Worm (Caenorhabditis elegans): ENCODE measurements around the gene nhx-5.

The nhx-5 gene

ce11 chrX:10576872-10577271, at the start of gene nhx-5:
Gene nhx-5 (plus strand): TSS chrX:10576953.
- TF ChIP-seq med-1 (GFP tag; optimal IDR thresholded peaks at IDR 0.05; ENCODE audit: insufficient read depth) = no peak
- TF ChIP-seq T22C8.4 (GFP tag; IDR thresholded peaks at IDR 0.05) = no peak
- no peak for TF ChIP-seq ztf-23 (GFP tag; IDR thresholded peaks at IDR 0.05)
- no peak for TF ChIP-seq cog-1 (tag; optimal IDR thresholded peaks at IDR 0.05)
- TF ChIP-seq ztf-29 (GFP tag; IDR thresholded peaks at IDR 0.05) = no peak
- no peak for TF ChIP-seq tab-1 (GFP tag; IDR thresholded peaks at IDR 0.05)
- TF ChIP-seq klf-2 (GFP tag; conservative IDR thresholded peaks at IDR 0.05) = no peak
- no peak for TF ChIP-seq flt-1 (GFP tag; IDR thresholded peaks at IDR 0.05)
- no peak for TF ChIP-seq ref-1 (GFP tag; conservative IDR thresholded peaks at IDR 0.05)

- no peak for TF ChIP-seq klf-2 (GFP tag; conservative IDR thresholded peaks at IDR 0.05)
- TF ChIP-seq flt-1 (GFP tag; IDR thresholded peaks at IDR 0.05) = no peak
- no peak for TF ChIP-seq tab-1 (GFP tag; IDR thresholded peaks at IDR 0.05)
- TF ChIP-seq ztf-29 (GFP tag; IDR thresholded peaks at IDR 0.05) = no peak
- TF ChIP-seq T22C8.4 (GFP tag; IDR thresholded peaks at IDR 0.05) = no peak
- no peak for TF ChIP-seq med-1 (GFP tag; optimal IDR thresholded peaks at IDR 0.05; ENCODE audit: insufficient read depth)
- TF ChIP-seq ztf-23 (GFP tag; IDR thresholded peaks at IDR 0.05) = no peak
- no peak for TF ChIP-seq ref-1 (GFP tag; conservative IDR thresholded peaks at IDR 0.05)
- TF ChIP-seq cog-1 (tag; optimal IDR thresholded peaks at IDR 0.05) = no peak
Measured at ce11 chrX:10527414-10527813, 49.3 kb upstream of the nhx-5 start.

ce11 chrX:10528993-10529392, 47.8 kb upstream of the nhx-5 start, which contains the start of the genes F14F3.5 and slcf-1:
Gene F14F3.5 (minus strand): TSS chrX:10529226.
Gene slcf-1 (plus strand): TSS chrX:10529294.
- TF ChIP-seq ztf-23 (GFP tag; IDR thresholded peaks at IDR 0.05) (no peak), tab-1 (GFP tag; IDR thresholded peaks at IDR 0.05) (no peak), flt-1 (GFP tag; IDR thresholded peaks at IDR 0.05) (no peak), klf-2 (GFP tag; conservative IDR thresholded peaks at IDR 0.05) (no peak), T22C8.4 (GFP tag; IDR thresholded peaks at IDR 0.05) (no peak), ref-1 (GFP tag; conservative IDR thresholded peaks at IDR 0.05) (no peak), cog-1 (tag; optimal IDR thresholded peaks at IDR 0.05) (no peak), ztf-29 (GFP tag; IDR thresholded peaks at IDR 0.05) (no peak), med-1 (GFP tag; optimal IDR thresholded peaks at IDR 0.05; ENCODE audit: insufficient read depth) (no peak)

ce11 chrX:10532180-10532833, 44.4 kb upstream of the nhx-5 start:
- TF ChIP-seq flt-1 (GFP tag; IDR thresholded peaks at IDR 0.05) (no peak), klf-2 (GFP tag; conservative IDR thresholded peaks at IDR 0.05) (no peak), ztf-29 (GFP tag; IDR thresholded peaks at IDR 0.05) (no peak), med-1 (GFP tag; optimal IDR thresholded peaks at IDR 0.05; ENCODE audit: insufficient read depth) (no peak), T22C8.4 (GFP tag; IDR thresholded peaks at IDR 0.05) (no peak), ref-1 (GFP tag; conservative IDR thresholded peaks at IDR 0.05) (no peak), cog-1 (tag; optimal IDR thresholded peaks at IDR 0.05) (no peak), ztf-23 (GFP tag; IDR thresholded peaks at IDR 0.05) (no peak), tab-1 (GFP tag; IDR thresholded peaks at IDR 0.05) (no peak)

- no peak for TF ChIP-seq klf-2 (GFP tag; conservative IDR thresholded peaks at IDR 0.05)
Measured at ce11 chrX:10533447-10533846, 43.3 kb upstream of the nhx-5 start, which contains the start of gene glo-3. Gene glo-3 (plus strand): TSS chrX:10533699.

ce11 chrX:10534625-10535244, 42.0 kb upstream of the nhx-5 start:
- no peak for TF ChIP-seq ztf-29 (GFP tag; IDR thresholded peaks at IDR 0.05)
- TF ChIP-seq flt-1 (GFP tag; IDR thresholded peaks at IDR 0.05) = no peak
- TF ChIP-seq T22C8.4 (GFP tag; IDR thresholded peaks at IDR 0.05) = no peak
- TF ChIP-seq cog-1 (tag; optimal IDR thresholded peaks at IDR 0.05) = no peak
- no peak for TF ChIP-seq klf-2 (GFP tag; conservative IDR thresholded peaks at IDR 0.05)
- no peak for TF ChIP-seq med-1 (GFP tag; optimal IDR thresholded peaks at IDR 0.05; ENCODE audit: insufficient read depth)
- TF ChIP-seq ref-1 (GFP tag; conservative IDR thresholded peaks at IDR 0.05) = no peak
- TF ChIP-seq tab-1 (GFP tag; IDR thresholded peaks at IDR 0.05) = no peak
- no peak for TF ChIP-seq ztf-23 (GFP tag; IDR thresholded peaks at IDR 0.05)

ce11 chrX:10541789-10542188, 35.0 kb upstream of the nhx-5 start:
- TF ChIP-seq ref-1 (GFP tag; conservative IDR thresholded peaks at IDR 0.05) = no peak
- no peak for TF ChIP-seq tab-1 (GFP tag; IDR thresholded peaks at IDR 0.05)
- no peak for TF ChIP-seq flt-1 (GFP tag; IDR thresholded peaks at IDR 0.05)
- TF ChIP-seq med-1 (GFP tag; optimal IDR thresholded peaks at IDR 0.05; ENCODE audit: insufficient read depth) = no peak
- TF ChIP-seq T22C8.4 (GFP tag; IDR thresholded peaks at IDR 0.05) = no peak
- TF ChIP-seq ztf-29 (GFP tag; IDR thresholded peaks at IDR 0.05) = no peak
- TF ChIP-seq klf-2 (GFP tag; conservative IDR thresholded peaks at IDR 0.05) = no peak
- TF ChIP-seq ztf-23 (GFP tag; IDR thresholded peaks at IDR 0.05) = no peak
- no peak for TF ChIP-seq cog-1 (tag; optimal IDR thresholded peaks at IDR 0.05)

- TF ChIP-seq flt-1 (GFP tag; IDR thresholded peaks at IDR 0.05) (no peak), ref-1 (GFP tag; conservative IDR thresholded peaks at IDR 0.05) (no peak), tab-1 (GFP tag; IDR thresholded peaks at IDR 0.05) (no peak)
Measured at ce11 chrX:10542313-10543048, 34.3 kb upstream of the nhx-5 start, which contains the start of the genes F59F5.3 and F59F5.4. Gene F59F5.3 (minus strand): TSS chrX:10542413. Gene F59F5.4 (plus strand): TSS chrX:10542998.

ce11 chrX:10545716-10546115, 31.0 kb upstream of the nhx-5 start, which contains the start of gene F59F5.5:
Gene F59F5.5 (plus strand): TSS chrX:10546016.
- TF ChIP-seq tab-1 (GFP tag; IDR thresholded peaks at IDR 0.05) (no peak), ref-1 (GFP tag; conservative IDR thresholded peaks at IDR 0.05) (no peak)
